Worm (Caenorhabditis elegans) whole organism, L2 larva: ENCODE results near the gene egrh-3.

Experiments used
- F13H6.1 ChIP-seq: sonication (generic microtip); optimal IDR thresholded peaks from 2 replicates; lab custom pipeline; 2016; ENCODE audit warnings: missing genetic modification characterization, missing compliant biosample characterization
- aly-2 ChIP-seq: fragments of 150-350 bp; optimal IDR thresholded peaks from 2 replicates; lab custom pipeline; 2014; ENCODE audit warnings: missing biosample characterization, missing genetic modification characterization
- ceh-16 ChIP-seq: fragments of 150-350 bp; optimal IDR thresholded peaks from 2 replicates; lab custom pipeline; 2014; ENCODE audit warnings: missing biosample characterization, missing genetic modification characterization
- ceh-82 ChIP-seq: fragments of 150-350 bp; optimal IDR thresholded peaks from 2 replicates; lab custom pipeline; 2014; ENCODE audit warnings: missing biosample characterization, missing genetic modification characterization
- elt-3 ChIP-seq: sonication (generic microtip); optimal IDR thresholded peaks from 2 replicates; lab custom pipeline; 2017; ENCODE audit warnings: missing biosample characterization, missing genetic modification characterization
- nhr-12 ChIP-seq: fragments of 150-350 bp; optimal IDR thresholded peaks from 2 replicates; lab custom pipeline; 2014; ENCODE audit warnings: missing biosample characterization, missing genetic modification characterization
- nhr-77 ChIP-seq: fragments of 150-350 bp; optimal IDR thresholded peaks from 2 replicates; lab custom pipeline; 2014; ENCODE audit warnings: missing biosample characterization, missing genetic modification characterization
- peb-1 ChIP-seq: fragments of 150-350 bp; optimal IDR thresholded peaks from 2 replicates; lab custom pipeline; 2014; ENCODE audit warnings: missing biosample characterization, missing genetic modification characterization
- snpc-4 ChIP-seq: fragments of 150-350 bp; optimal IDR thresholded peaks from 2 replicates; lab custom pipeline; 2014; ENCODE audit warnings: missing biosample characterization, missing genetic modification characterization
- zag-1 ChIP-seq: fragments of 150-350 bp; optimal IDR thresholded peaks from 2 replicates; lab custom pipeline; 2014; ENCODE audit warnings: missing biosample characterization, missing genetic modification characterization
- ztf-11 ChIP-seq: sonication (generic microtip); optimal IDR thresholded peaks from 2 replicates; lab custom pipeline; 2017; ENCODE audit warnings: missing biosample characterization, missing genetic modification characterization
- ztf-4 ChIP-seq: fragments of 150-350 bp; optimal IDR thresholded peaks from 2 replicates; lab custom pipeline; 2014; ENCODE audit warnings: missing biosample characterization, missing genetic modification characterization

ce11 chrIV:2688716-2689307, at the start of gene egrh-3:
- TF ChIP-seq ztf-4 (tag; lab: Kevin White, UChicago) (no peak), nhr-77 (tag; lab: Kevin White, UChicago) (no peak), F13H6.1 (tag; lab: Kevin White, UChicago) (no peak), aly-2 (tag; lab: Kevin White, UChicago) (no peak), ztf-11 (tag; lab: Kevin White, UChicago) (no peak), snpc-4 (tag; lab: Kevin White, UChicago) (no peak), nhr-12 (no peak), ceh-82 (no peak), elt-3 (tag; lab: Kevin White, UChicago) (no peak), ceh-16 (tag; lab: Kevin White, UChicago) (no peak), peb-1 (no peak), zag-1 (tag; lab: Kevin White, UChicago) (no peak)
